Worm (Caenorhabditis elegans) whole organism, L4 larva: Measurements from ENCODE around the gene try-5.
A peak's percentile ranks its signal among the peaks of the same experiment; 100 is the strongest.

Source experiments
- D1046.2 ChIP-seq: fragments of 200-800 bp; sonication (Bioruptor generic); IDR thresholded peaks from 2 replicates; pipeline ENCODE4 v1.3.6; 2022; ENCODE audit warnings: missing genetic modification characterization, missing compliant biosample characterization
- F10B5.3 ChIP-seq: sonication (generic microtip); optimal IDR thresholded peaks from 2 replicates; lab custom pipeline; 2016; ENCODE audit warnings: mild to moderate bottlenecking, missing genetic modification characterization, missing compliant biosample characterization
- F37D6.2 ChIP-seq: sonication (generic microtip); optimal IDR thresholded peaks from 2 replicates; lab custom pipeline; 2016; ENCODE audit warnings: mild to moderate bottlenecking, missing genetic modification characterization, missing compliant biosample characterization
- F49E8.2 ChIP-seq: sonication (generic microtip); optimal IDR thresholded peaks from 2 replicates; lab custom pipeline; 2016; ENCODE audit warnings: missing compliant biosample characterization, mild to moderate bottlenecking, missing genetic modification characterization, borderline replicate concordance
- T20F7.1 ChIP-seq: fragments of 200-800 bp; sonication (Bioruptor generic); optimal IDR thresholded peaks from 2 replicates; lab custom pipeline; 2018; ENCODE audit warnings: mild to moderate bottlenecking, missing genetic modification characterization, missing compliant biosample characterization
- T26A8.4 ChIP-seq: fragments of 200-800 bp; sonication (Bioruptor generic); IDR thresholded peaks from 2 replicates; pipeline ENCODE4 v1.3.6; 2022; ENCODE audit warnings: missing genetic modification characterization, missing compliant biosample characterization
- Y105C5A.15 ChIP-seq: fragments of 200-800 bp; sonication (Bioruptor generic); IDR thresholded peaks from 2 replicates; pipeline ENCODE4 v1.3.6; 2022; ENCODE audit warnings: missing genetic modification characterization, missing compliant biosample characterization
- Y5F2A.4 ChIP-seq: fragments of 200-800 bp; sonication (Bioruptor generic); optimal IDR thresholded peaks from 2 replicates; lab custom pipeline; 2018; ENCODE audit warnings: mild to moderate bottlenecking, missing genetic modification characterization, missing compliant biosample characterization
- Y75B8A.6 ChIP-seq: fragments of 200-800 bp; sonication (Bioruptor generic); IDR thresholded peaks from 2 replicates; pipeline ENCODE4 v1.3.6; 2022; ENCODE audit warnings: missing genetic modification reagents, missing genetic modification characterization, missing compliant biosample characterization
- ZK546.5 ChIP-seq, 2 experiments: sonication (generic microtip); optimal IDR thresholded peaks; 2 replicates each; lab custom pipeline; 2017; ENCODE audit warnings: missing biosample characterization in 2 of 2, missing genetic modification characterization in 2 of 2
- aha-1 ChIP-seq: fragments of 150-350 bp; peaks from one replicate; lab custom pipeline; 2014; ENCODE audit warnings: missing biosample characterization, missing genetic modification characterization
- ama-1 ChIP-seq: fragments of 150-350 bp; optimal IDR thresholded peaks from 2 replicates; lab custom pipeline; 2014; ENCODE audit warnings: inconsistent platforms, mixed read lengths
- arid-1 ChIP-seq: fragments of 200-800 bp; sonication (Bioruptor generic); conservative IDR thresholded peaks from 2 replicates; pipeline ENCODE4 v1.3.6; 2022; ENCODE audit warnings: missing genetic modification reagents, missing genetic modification characterization, missing compliant biosample characterization
- attf-4 ChIP-seq: sonication (generic microtip); optimal IDR thresholded peaks from 3 replicates; lab custom pipeline; 2017; ENCODE audit warnings: missing biosample characterization, missing genetic modification characterization
- ceh-28 ChIP-seq: fragments of 150-350 bp; optimal IDR thresholded peaks from 2 replicates; lab custom pipeline; 2014; ENCODE audit warnings: missing biosample characterization, missing genetic modification reagents, missing genetic modification characterization
- ceh-32 ChIP-seq: sonication (generic microtip); optimal IDR thresholded peaks from 2 replicates; lab custom pipeline; 2016; ENCODE audit warnings: mild to moderate bottlenecking, missing genetic modification characterization, missing compliant biosample characterization; ENCODE audit not compliant: poor library complexity
- ceh-62 ChIP-seq: sonication (generic microtip); optimal IDR thresholded peaks from 2 replicates; lab custom pipeline; 2017; ENCODE audit warnings: missing biosample characterization, missing genetic modification characterization
- ceh-82 ChIP-seq: sonication (generic microtip); optimal IDR thresholded peaks from 2 replicates; lab custom pipeline; 2017; ENCODE audit warnings: missing biosample characterization, missing genetic modification characterization
- ces-1 ChIP-seq: fragments of 150-350 bp; sonication (generic microtip); optimal IDR thresholded peaks from 4 replicates; lab custom pipeline; 2014; ENCODE audit warnings: missing biosample characterization, missing genetic modification reagents, missing genetic modification characterization
- cey-2 ChIP-seq: sonication (generic microtip); optimal IDR thresholded peaks from 3 replicates; lab custom pipeline; 2017; ENCODE audit warnings: missing genetic modification characterization, mild to moderate bottlenecking, missing compliant biosample characterization, antibody characterized with exemption, borderline replicate concordance; ENCODE audit not compliant: insufficient read depth
- daf-12 ChIP-seq: fragments of 150-350 bp; optimal IDR thresholded peaks from 2 replicates; lab custom pipeline; 2014; ENCODE audit warnings: missing biosample characterization, missing genetic modification reagents, missing genetic modification characterization
- daf-19 ChIP-seq: fragments of 200-800 bp; sonication (Bioruptor generic); conservative IDR thresholded peaks from 2 replicates; pipeline ENCODE4 v1.3.6; 2022; ENCODE audit warnings: missing genetic modification characterization, missing compliant biosample characterization
- daf-8 ChIP-seq: fragments of 200-800 bp; sonication (Bioruptor generic); IDR thresholded peaks from 2 replicates; pipeline ENCODE4 v1.3.6; 2022; ENCODE audit warnings: missing genetic modification characterization, missing compliant biosample characterization
- dmd-9 ChIP-seq: fragments of 200-800 bp; sonication (Bioruptor generic); IDR thresholded peaks from 2 replicates; pipeline ENCODE4 v1.3.6; 2022; ENCODE audit warnings: missing genetic modification reagents, missing genetic modification characterization, missing compliant biosample characterization
- fos-1 ChIP-seq: fragments of 150-350 bp; optimal IDR thresholded peaks from 2 replicates; lab custom pipeline; 2014; ENCODE audit warnings: missing biosample characterization, missing genetic modification characterization
- hif-1 ChIP-seq, 2 experiments: sonication (generic microtip); optimal IDR thresholded peaks; 2 replicates each; lab custom pipeline; 2016 to 2017; ENCODE audit warnings: missing compliant biosample characterization in 2 of 2, missing genetic modification characterization in 2 of 2, missing genetic modification reagents in 2 of 2, missing genotype in 2 of 2, mild to moderate bottlenecking in 1 of 2
- hlh-11 ChIP-seq: fragments of 200-800 bp; sonication (Bioruptor generic); optimal IDR thresholded peaks from 2 replicates; lab custom pipeline; 2018; ENCODE audit warnings: mild to moderate bottlenecking, missing genetic modification characterization, missing compliant biosample characterization
- hlh-30 ChIP-seq: sonication (generic microtip); optimal IDR thresholded peaks from 2 replicates; lab custom pipeline; 2017; ENCODE audit warnings: antibody characterized with exemption, mild to moderate bottlenecking, missing genetic modification characterization, missing compliant biosample characterization; ENCODE audit not compliant: insufficient read depth
- jun-1 ChIP-seq: fragments of 150-350 bp; optimal IDR thresholded peaks from 2 replicates; lab custom pipeline; 2014; ENCODE audit warnings: missing biosample characterization, missing genetic modification reagents, missing genetic modification characterization
- lim-7 ChIP-seq: fragments of 200-800 bp; sonication (Bioruptor generic); IDR thresholded peaks from 2 replicates; pipeline ENCODE4 v1.3.6; 2022; ENCODE audit warnings: missing genetic modification characterization, missing compliant biosample characterization
- lin-1 ChIP-seq: fragments of 200-800 bp; sonication (Bioruptor generic); IDR thresholded peaks from 2 replicates; pipeline ENCODE4 v1.3.6; 2022; ENCODE audit warnings: missing genetic modification reagents, missing genetic modification characterization, missing compliant biosample characterization
- lin-13 ChIP-seq: fragments of 150-350 bp; optimal IDR thresholded peaks from 2 replicates; lab custom pipeline; 2014; ENCODE audit warnings: missing biosample characterization, missing genetic modification reagents, missing genetic modification characterization
- lin-15B ChIP-seq: fragments of 150-350 bp; sonication (generic microtip); optimal IDR thresholded peaks from 3 replicates; lab custom pipeline; 2014; ENCODE audit warnings: missing biosample characterization, missing genetic modification characterization
- lin-38 ChIP-seq: fragments of 200-800 bp; sonication (Bioruptor generic); IDR thresholded peaks from 2 replicates; pipeline ENCODE4 v1.3.6; 2022; ENCODE audit warnings: missing genetic modification reagents, missing genetic modification characterization, missing compliant biosample characterization
- lsy-2 ChIP-seq, 2 experiments: fragments of 150-350 bp in 1 of 2; sonication (generic microtip) in 1 of 2; optimal IDR thresholded peaks; 2 replicates each; lab custom pipeline; 2014 to 2017; ENCODE audit warnings: missing biosample characterization in 2 of 2, missing genetic modification characterization in 2 of 2
- madf-5 ChIP-seq, 2 experiments: fragments of 200-800 bp; sonication (Bioruptor generic); IDR thresholded peaks; 2 replicates each; pipeline ENCODE4 v1.3.6; 2022; ENCODE audit warnings: missing compliant biosample characterization in 2 of 2, missing genetic modification characterization in 2 of 2
- mdl-1 ChIP-seq, 2 experiments: fragments of 150-350 bp in 1 of 2; sonication (generic microtip) in 1 of 2; optimal IDR thresholded peaks; 2 replicates each; lab custom pipeline; 2014 to 2017; ENCODE audit warnings: missing biosample characterization in 2 of 2, missing genetic modification characterization in 2 of 2
- mep-1 ChIP-seq: fragments of 150-350 bp; sonication (generic microtip); optimal IDR thresholded peaks from 3 replicates; lab custom pipeline; 2014; ENCODE audit warnings: missing biosample characterization, missing genetic modification characterization
- mes-2 ChIP-seq: sonication (generic microtip); optimal IDR thresholded peaks from 2 replicates; lab custom pipeline; 2016; ENCODE audit warnings: missing genotype, mild to moderate bottlenecking, missing genetic modification characterization, missing compliant biosample characterization; ENCODE audit not compliant: poor library complexity, severe bottlenecking
- mxl-3 ChIP-seq: fragments of 200-800 bp; sonication (Bioruptor generic); optimal IDR thresholded peaks from 2 replicates; lab custom pipeline; 2018; ENCODE audit warnings: mild to moderate bottlenecking, missing genetic modification characterization, missing compliant biosample characterization
- nhr-102 ChIP-seq: sonication (generic microtip); optimal IDR thresholded peaks from 2 replicates; lab custom pipeline; 2016; ENCODE audit warnings: mild to moderate bottlenecking, missing genetic modification characterization, moderate library complexity, missing compliant biosample characterization
- nhr-237 ChIP-seq: sonication (generic microtip); optimal IDR thresholded peaks from 2 replicates; lab custom pipeline; 2017; ENCODE audit warnings: missing biosample characterization, missing genetic modification characterization
- nhr-42 ChIP-seq: fragments of 200-800 bp; sonication (Bioruptor generic); IDR thresholded peaks from 2 replicates; pipeline ENCODE4 v1.3.6; 2022; ENCODE audit warnings: missing genetic modification characterization, missing compliant biosample characterization
- nhr-6 ChIP-seq: fragments of 150-350 bp; optimal IDR thresholded peaks from 2 replicates; lab custom pipeline; 2014; ENCODE audit warnings: missing biosample characterization, missing genetic modification characterization
- nhr-76 ChIP-seq: fragments of 150-350 bp; optimal IDR thresholded peaks from 2 replicates; lab custom pipeline; 2014; ENCODE audit warnings: missing biosample characterization, missing genetic modification characterization
- rbr-2 ChIP-seq: sonication (generic microtip); optimal IDR thresholded peaks from 2 replicates; lab custom pipeline; 2016; ENCODE audit warnings: missing genotype, missing genetic modification characterization, missing compliant biosample characterization
- saeg-2 ChIP-seq: fragments of 200-800 bp; sonication (Bioruptor generic); IDR thresholded peaks from 2 replicates; pipeline ENCODE4 v1.3.6; 2022; ENCODE audit warnings: missing genetic modification reagents, missing genetic modification characterization, missing compliant biosample characterization
- unc-39 ChIP-seq: sonication (generic microtip); optimal IDR thresholded peaks from 2 replicates; lab custom pipeline; 2017; ENCODE audit warnings: missing biosample characterization, missing genetic modification characterization
- zag-1 ChIP-seq: fragments of 150-350 bp; optimal IDR thresholded peaks from 2 replicates; lab custom pipeline; 2014; ENCODE audit warnings: missing biosample characterization, missing genetic modification characterization
- zfp-2 ChIP-seq: sonication (generic microtip); optimal IDR thresholded peaks from 2 replicates; lab custom pipeline; 2016; ENCODE audit warnings: mild to moderate bottlenecking, missing genetic modification characterization, missing compliant biosample characterization
- zip-2 ChIP-seq: fragments of 150-350 bp; optimal IDR thresholded peaks from 2 replicates; lab custom pipeline; 2014; ENCODE audit warnings: missing biosample characterization, missing genetic modification characterization

The try-5 gene

DNA sequence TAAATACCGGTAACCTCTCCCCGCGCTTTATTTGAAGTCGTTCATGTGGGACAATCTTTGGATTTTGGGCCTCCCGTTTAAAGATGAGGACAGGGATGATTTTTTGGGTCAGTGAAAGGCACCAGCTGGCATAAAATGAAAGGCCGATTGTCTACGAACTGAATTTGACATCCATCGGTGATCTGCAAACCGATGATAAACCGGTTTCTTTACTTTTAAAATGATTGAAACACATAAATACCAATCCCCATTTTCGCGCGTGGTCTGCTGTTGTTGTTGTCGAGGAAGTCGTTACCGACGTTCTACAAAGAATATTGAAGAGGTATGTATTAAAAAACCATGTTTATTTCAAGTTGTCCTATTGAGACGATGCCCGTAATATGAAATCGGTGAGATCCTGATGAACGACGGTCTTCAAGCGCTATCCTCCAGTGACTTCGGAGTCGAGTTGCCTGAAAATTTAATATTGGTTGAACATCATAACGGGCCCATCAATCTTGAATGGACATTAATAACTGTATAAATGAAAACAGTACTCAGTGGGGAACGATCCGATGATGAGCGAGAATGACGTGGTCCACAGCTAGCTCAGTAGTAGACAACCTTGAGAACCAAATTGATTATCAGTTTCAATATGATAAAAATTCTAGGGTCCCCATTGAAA lies 3.7 kb upstream of the try-5 start (continued):
- TF ChIP-seq ZK546.5 (tag; optimal IDR thresholded peaks at IDR 0.05; lab: Kevin White, UChicago) (no peak), saeg-2 (GFP tag; lab: Robert Waterston, UW) (peak; percentile 79; the same call in 1 of the 2 replicates), ama-1 (lab: Kevin White, UChicago) (no peak), daf-12 (no peak), mes-2 (tag; lab: Kevin White, UChicago) (no peak), nhr-42 (GFP tag; lab: Robert Waterston, UW) (peak; percentile 84), jun-1 (tag; lab: Kevin White, UChicago) (no peak), zfp-2 (tag; lab: Kevin White, UChicago) (no peak), fos-1 (tag; lab: Kevin White, UChicago) (peak; percentile 37), lim-7 (GFP tag; lab: Robert Waterston, UW) (peak; percentile 69), zip-2 (tag; lab: Kevin White, UChicago) (no peak), mxl-3 (GFP tag; lab: Kevin White, UChicago) (no peak), Y75B8A.6 (no peak), ces-1 (GFP tag; lab: Kevin White, UChicago) (no peak), F37D6.2 (no peak), lin-15B (tag; lab: Kevin White, UChicago) (no peak), ceh-82 (tag; lab: Kevin White, UChicago) (no peak), ceh-28 (tag; lab: Kevin White, UChicago) (no peak), Y105C5A.15 (GFP tag; lab: Robert Waterston, UW) (0 out of 2 replicates have a peak, but pooled peaks have one; percentile 9), zag-1 (tag; lab: Kevin White, UChicago) (no peak), lin-38 (peak; percentile 73), T20F7.1 (GFP tag; lab: Kevin White, UChicago) (no peak), D1046.2 (peak; percentile 81), mdl-1 (tag; optimal IDR thresholded peaks at IDR 0.05; lab: Kevin White, UChicago) (no peak), ceh-32 (no peak), lin-1 (peak; percentile 21), hlh-11 (tag; lab: Kevin White, UChicago) (no peak), daf-19 (GFP tag; lab: Robert Waterston, UW) (peak; percentile 80; the same call in 1 of the 2 replicates), ceh-62 (tag; lab: Kevin White, UChicago) (no peak), T26A8.4 (GFP tag; lab: Robert Waterston, UW) (peak; percentile 91; the same call in 1 of the 2 replicates), arid-1 (GFP tag; lab: Robert Waterston, UW) (peak; percentile 48; the same call in 1 of the 2 replicates), lsy-2 (tag; optimal IDR thresholded peaks at IDR 0.05; lab: Kevin White, UChicago) (no peak), nhr-76 (no peak), madf-5 (GFP tag; IDR thresholded peaks at IDR 0.05; lab: Robert Waterston, UW) (no peak), nhr-237 (tag; lab: Kevin White, UChicago) (no peak), F10B5.3 (tag; lab: Kevin White, UChicago) (no peak), unc-39 (tag; lab: Kevin White, UChicago) (no peak), hif-1 (tag; optimal IDR thresholded peaks at IDR 0.05; lab: Kevin White, UChicago) (no peak), attf-4 (tag; lab: Kevin White, UChicago) (no peak), hlh-30 (tag; lab: Kevin White, UChicago) (no peak), rbr-2 (tag; lab: Kevin White, UChicago) (no peak), mep-1 (tag; lab: Kevin White, UChicago) (no peak), Y5F2A.4 (GFP tag; lab: Kevin White, UChicago) (no peak), nhr-6 (tag; lab: Kevin White, UChicago) (no peak), lin-13 (GFP tag; lab: Kevin White, UChicago) (no peak), dmd-9 (GFP tag; lab: Robert Waterston, UW) (peak; percentile 56; the same call in 1 of the 2 replicates), daf-8 (no peak; the same call in 1 of the 2 replicates), cey-2 (no peak), F49E8.2 (no peak), aha-1 (tag; lab: Kevin White, UChicago) (peak; percentile 96), nhr-102 (tag; lab: Kevin White, UChicago) (no peak)
